Worm (Caenorhabditis elegans) whole organism, young adult: ENCODE measurements around the gene F37A4.6.

Experiments
- ceh-91 ChIP-seq: fragments of 200-800 bp; sonication (Bioruptor generic); IDR thresholded peaks from 2 replicates; pipeline ENCODE4 v1.3.6; 2022; ENCODE audit warnings: missing genetic modification reagents, missing genetic modification characterization, missing compliant biosample characterization
- egrh-3 ChIP-seq: fragments of 200-800 bp; sonication (Bioruptor generic); IDR thresholded peaks from 2 replicates; pipeline ENCODE4 v1.3.6; 2022; ENCODE audit warnings: missing genetic modification reagents, missing genetic modification characterization, missing compliant biosample characterization
- hmg-1.2 ChIP-seq: fragments of 200-800 bp; sonication (Bioruptor generic); IDR thresholded peaks from 2 replicates; pipeline ENCODE4 v1.3.6; 2022; ENCODE audit warnings: missing genetic modification reagents, missing genetic modification characterization, missing compliant biosample characterization
- madf-6 ChIP-seq: fragments of 200-800 bp; sonication (Bioruptor generic); IDR thresholded peaks from 2 replicates; pipeline ENCODE4 v1.3.6; 2022; ENCODE audit warnings: missing genetic modification reagents, missing genetic modification characterization, missing compliant biosample characterization
- mes-4 ChIP-seq: sonication (generic microtip); optimal IDR thresholded peaks from 2 replicates; lab custom pipeline; 2016; ENCODE audit warnings: missing genotype, missing genetic modification characterization, missing compliant biosample characterization
- nfya-1 ChIP-seq: sonication (generic microtip); optimal IDR thresholded peaks from 2 replicates; lab custom pipeline; 2017; ENCODE audit warnings: antibody characterized with exemption, missing compliant biosample characterization, missing genetic modification characterization, borderline replicate concordance; ENCODE audit not compliant: insufficient read depth
- pbrm-1 ChIP-seq: fragments of 200-800 bp; sonication (Bioruptor generic); IDR thresholded peaks from 2 replicates; pipeline ENCODE4 v1.3.6; 2022; ENCODE audit warnings: missing genetic modification reagents, missing genetic modification characterization, missing compliant biosample characterization
- snpc-4 ChIP-seq, 5 experiments: fragments of 150-350 bp in 1 of 5; sonication (generic microtip) in 4 of 5; optimal IDR thresholded peaks; 2 replicates each; lab custom pipeline; 2014 to 2018; ENCODE audit warnings: missing genetic modification characterization in 5 of 5, missing biosample characterization in 3 of 5, antibody characterized with exemption in 2 of 5, mild to moderate bottlenecking in 2 of 5, missing compliant biosample characterization in 2 of 5, missing genotype in 2 of 5, moderate library complexity in 2 of 5, missing genetic modification reagents in 1 of 5

DNA sequence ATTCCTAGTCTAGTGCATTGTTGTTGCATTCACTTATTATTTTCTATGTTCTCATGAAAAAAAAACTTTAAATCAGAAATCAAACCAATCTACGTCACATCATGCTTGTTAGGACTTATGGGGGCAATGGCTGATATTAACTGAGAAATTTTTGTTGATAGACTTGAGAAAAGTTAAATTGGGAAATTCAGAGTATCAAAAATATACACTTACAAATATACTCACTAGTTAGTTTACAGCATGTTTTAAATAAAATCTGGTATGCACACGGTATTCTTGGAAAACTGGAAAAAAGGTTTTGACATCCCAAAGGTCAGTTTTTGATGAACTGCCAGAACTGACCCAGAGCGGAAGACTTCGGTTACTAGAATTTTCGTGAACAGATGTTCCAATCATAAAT lies 24.7 kb upstream of the F37A4.6 start:
- TF ChIP-seq hmg-1.2 (GFP tag; lab: Robert Waterston, UW): no peak
- no peak for TF ChIP-seq nfya-1 (tag; lab: Kevin White, UChicago)
- no peak for TF ChIP-seq ceh-91 (GFP tag; lab: Robert Waterston, UW)
- no peak for TF ChIP-seq egrh-3 (GFP tag; lab: Robert Waterston, UW)
- no peak for TF ChIP-seq snpc-4 (GFP tag; optimal IDR thresholded peaks at IDR 0.05; lab: Kevin White, UChicago)
- no peak for TF ChIP-seq snpc-4 (tag; optimal IDR thresholded peaks at IDR 0.05; lab: Kevin White, UChicago)
- TF ChIP-seq mes-4 (tag; lab: Kevin White, UChicago): no peak
- TF ChIP-seq pbrm-1 (GFP tag; lab: Robert Waterston, UW): no peak
- TF ChIP-seq madf-6 (GFP tag; lab: Robert Waterston, UW): no peak
